Worm (Caenorhabditis elegans): ENCODE measurements around the gene sre-10.

Gene sre-10

ce11 chrV:7166709-7167108, 34.4 kb downstream of the sre-10 start, which contains the start of gene ugt-36:
TSS of gene ugt-36 (plus strand) at chrV:7167009.
- TF ChIP-seq fkh-10 (GFP tag; optimal IDR thresholded peaks at IDR 0.05) = no peak
- TF ChIP-seq nhr-11 (tag; optimal IDR thresholded peaks at IDR 0.05) = no peak
- TF ChIP-seq ceh-16 (tag; optimal IDR thresholded peaks at IDR 0.05) = no peak
- no peak for TF ChIP-seq ceh-9 (tag; optimal IDR thresholded peaks at IDR 0.05)
- TF ChIP-seq elt-1 (tag; optimal IDR thresholded peaks at IDR 0.05) = no peak
- TF ChIP-seq ztf-4 (tag; optimal IDR thresholded peaks at IDR 0.05) = no peak
- TF ChIP-seq mml-1 (tag; optimal IDR thresholded peaks at IDR 0.05) = no peak
- TF ChIP-seq nhr-28 (tag; optimal IDR thresholded peaks at IDR 0.05) = no peak
- no peak for TF ChIP-seq pha-4 (tag; optimal IDR thresholded peaks at IDR 0.05)
- no peak for TF ChIP-seq nhr-76 (tag; optimal IDR thresholded peaks at IDR 0.05)
- TF ChIP-seq nhr-25 (tag; optimal IDR thresholded peaks at IDR 0.05) = no peak
- TF ChIP-seq egl-5 (tag; optimal IDR thresholded peaks at IDR 0.05) = no peak
- no peak for TF ChIP-seq nfya-1 (tag; optimal IDR thresholded peaks at IDR 0.05; ENCODE audit: insufficient read depth)
- TF ChIP-seq nhr-23 (tag; optimal IDR thresholded peaks at IDR 0.05) = no peak
- TF ChIP-seq nhr-67 (tag; optimal IDR thresholded peaks at IDR 0.05) = no peak
- TF ChIP-seq daf-12 (tag; optimal IDR thresholded peaks at IDR 0.05) = no peak
- no peak for TF ChIP-seq skn-1 (tag; optimal IDR thresholded peaks at IDR 0.05)
- no peak for TF ChIP-seq nhr-237 (tag; optimal IDR thresholded peaks at IDR 0.05)
- no peak for TF ChIP-seq aly-2 (tag; optimal IDR thresholded peaks at IDR 0.05)
- TF ChIP-seq pqm-1 (tag; optimal IDR thresholded peaks at IDR 0.05) = no peak

- no peak for TF ChIP-seq nhr-237 (tag; optimal IDR thresholded peaks at IDR 0.05)
- TF ChIP-seq lin-15B (tag; optimal IDR thresholded peaks at IDR 0.05) = no peak
- TF ChIP-seq nhr-28 (tag; optimal IDR thresholded peaks at IDR 0.05) = no peak
- TF ChIP-seq eor-1 (tag; optimal IDR thresholded peaks at IDR 0.05) = no peak
- no peak for TF ChIP-seq nfya-1 (tag; optimal IDR thresholded peaks at IDR 0.05; ENCODE audit: insufficient read depth)
- TF ChIP-seq ceh-82 (tag; optimal IDR thresholded peaks at IDR 0.05) = no peak
Observed at ce11 chrV:7175201-7175600, 42.9 kb downstream of the sre-10 start, which contains the start of gene lgc-39. TSS of gene lgc-39 (plus strand) at chrV:7175501.

ce11 chrV:7178843-7179242, 46.5 kb downstream of the sre-10 start, which contains the start of gene cpsf-2:
TSS of gene cpsf-2 (plus strand) at chrV:7179172.
- TF ChIP-seq R02D3.7 (tag; optimal IDR thresholded peaks at IDR 0.05) (no peak), nfya-1 (tag; optimal IDR thresholded peaks at IDR 0.05; ENCODE audit: insufficient read depth) (peak; percentile 14), lin-39 (tag; optimal IDR thresholded peaks at IDR 0.05) (no peak), snpc-4 (tag; optimal IDR thresholded peaks at IDR 0.05) (no peak), hmg-11 (tag; optimal IDR thresholded peaks at IDR 0.05) (peak; percentile 60), nhr-28 (tag; optimal IDR thresholded peaks at IDR 0.05) (no peak), pqm-1 (tag; optimal IDR thresholded peaks at IDR 0.05) (no peak), nhr-237 (tag; optimal IDR thresholded peaks at IDR 0.05) (no peak)

All from whole organism, L3 larva.